Worm (Caenorhabditis elegans): ENCODE results near the gene T27A10.5.

DNA sequence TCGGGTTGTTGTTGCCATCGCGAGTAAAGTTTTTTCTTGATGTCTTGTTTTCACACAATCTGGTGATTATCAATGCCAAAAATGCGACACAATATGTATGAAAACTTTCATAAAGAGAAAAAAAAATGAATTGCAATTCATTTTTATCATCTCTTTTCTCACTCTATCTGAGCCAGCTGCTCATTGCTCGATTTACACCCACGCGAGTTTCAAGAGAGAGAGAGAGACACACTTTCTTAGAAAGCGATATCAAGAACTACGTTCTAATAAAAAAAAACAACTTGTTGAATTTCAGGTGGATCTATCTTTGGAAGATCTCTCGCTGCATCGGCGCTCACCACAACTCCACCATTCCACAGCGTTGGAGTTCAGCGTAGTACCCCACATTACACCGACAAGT is 29.2 kb upstream of the T27A10.5 start:
- TF ChIP-seq R02D3.7 (tag; optimal IDR thresholded peaks at IDR 0.05) (no peak), nhr-43 (tag; optimal IDR thresholded peaks at IDR 0.05; ENCODE audit: poor library complexity, severe bottlenecking) (no peak), unc-39 (tag; optimal IDR thresholded peaks at IDR 0.05) (no peak)
